Worm (Caenorhabditis elegans): Measurements from ENCODE around the gene F59A1.15.

The F59A1.15 gene

ce11 chrV:17676553-17676952 is 7.1 kb downstream of the F59A1.15 start, which contains the start of gene str-92:
Gene str-92, minus strand, starts transcription at chrV:17676653.
- TF ChIP-seq nhr-43 (tag; optimal IDR thresholded peaks at IDR 0.05; ENCODE audit: poor library complexity, severe bottlenecking) = no peak
- no peak for TF ChIP-seq ceh-16 (tag; optimal IDR thresholded peaks at IDR 0.05)
- TF ChIP-seq unc-39 (tag; optimal IDR thresholded peaks at IDR 0.05) = no peak
- TF ChIP-seq ama-1 (optimal IDR thresholded peaks at IDR 0.05) = no peak
- TF ChIP-seq pha-4 (tag; optimal IDR thresholded peaks at IDR 0.05) = no peak
- no peak for TF ChIP-seq mml-1 (tag; optimal IDR thresholded peaks at IDR 0.05)
- TF ChIP-seq aly-2 (tag; optimal IDR thresholded peaks at IDR 0.05) = no peak
- TF ChIP-seq ztf-11 (tag; optimal IDR thresholded peaks at IDR 0.05) = no peak
- no peak for TF ChIP-seq elt-2 (tag; optimal IDR thresholded peaks at IDR 0.05)
- no peak for TF ChIP-seq nhr-23 (tag; optimal IDR thresholded peaks at IDR 0.05)
- TF ChIP-seq nhr-28 (tag; optimal IDR thresholded peaks at IDR 0.05) = no peak

- TF ChIP-seq ceh-16 (tag; optimal IDR thresholded peaks at IDR 0.05) (no peak), nhr-25 (tag; optimal IDR thresholded peaks at IDR 0.05) (no peak), elt-1 (tag; optimal IDR thresholded peaks at IDR 0.05) (no peak), fkh-2 (tag; optimal IDR thresholded peaks at IDR 0.05) (no peak), egl-5 (tag; optimal IDR thresholded peaks at IDR 0.05) (no peak), sea-2 (GFP tag; optimal IDR thresholded peaks at IDR 0.05) (no peak), mdl-1 (tag; optimal IDR thresholded peaks at IDR 0.05) (no peak)
Observed at ce11 chrV:17673343-17673742, 10.3 kb downstream of the F59A1.15 start, which contains the start of gene str-93. Gene str-93, minus strand, starts transcription at chrV:17673443.

- no peak for TF ChIP-seq mml-1 (tag; optimal IDR thresholded peaks at IDR 0.05)
- no peak for TF ChIP-seq nhr-28 (tag; optimal IDR thresholded peaks at IDR 0.05)
- no peak for TF ChIP-seq egl-5 (tag; optimal IDR thresholded peaks at IDR 0.05)
- TF ChIP-seq pqm-1 (tag; optimal IDR thresholded peaks at IDR 0.05) = no peak
- no peak for TF ChIP-seq elt-1 (tag; optimal IDR thresholded peaks at IDR 0.05)
- TF ChIP-seq R02D3.7 (tag; optimal IDR thresholded peaks at IDR 0.05) = no peak
- no peak for TF ChIP-seq nhr-11 (tag; optimal IDR thresholded peaks at IDR 0.05)
- no peak for TF ChIP-seq jun-1 (tag; optimal IDR thresholded peaks at IDR 0.05)
- TF ChIP-seq ztf-4 (tag; optimal IDR thresholded peaks at IDR 0.05) = no peak
- no peak for TF ChIP-seq egl-27 (tag; optimal IDR thresholded peaks at IDR 0.05)
- no peak for TF ChIP-seq snpc-4 (tag; optimal IDR thresholded peaks at IDR 0.05)
- TF ChIP-seq nhr-237 (tag; optimal IDR thresholded peaks at IDR 0.05) = no peak
- no peak for TF ChIP-seq lin-39 (tag; optimal IDR thresholded peaks at IDR 0.05)
- no peak for TF ChIP-seq ceh-82 (tag; optimal IDR thresholded peaks at IDR 0.05)
- TF ChIP-seq unc-39 (tag; optimal IDR thresholded peaks at IDR 0.05) = no peak
- no peak for TF ChIP-seq nfya-1 (tag; optimal IDR thresholded peaks at IDR 0.05; ENCODE audit: insufficient read depth)
Observed at ce11 chrV:17668531-17668930, 15.1 kb downstream of the F59A1.15 start, which contains the start of gene str-89. Gene str-89, plus strand, starts transcription at chrV:17668831.

- TF ChIP-seq eor-1 (tag; optimal IDR thresholded peaks at IDR 0.05) = no peak
- no peak for TF ChIP-seq elt-1 (tag; optimal IDR thresholded peaks at IDR 0.05)
- TF ChIP-seq lin-39 (tag; optimal IDR thresholded peaks at IDR 0.05) = no peak
- no peak for TF ChIP-seq ceh-82 (tag; optimal IDR thresholded peaks at IDR 0.05)
- TF ChIP-seq lsy-12 (tag; optimal IDR thresholded peaks at IDR 0.05) = no peak
- TF ChIP-seq zag-1 (tag; optimal IDR thresholded peaks at IDR 0.05) = no peak
- TF ChIP-seq ama-1 (optimal IDR thresholded peaks at IDR 0.05) = no peak
Observed at ce11 chrV:17667676-17668075, 16.0 kb downstream of the F59A1.15 start, which contains the start of gene F59A1.12. Gene F59A1.12, minus strand, starts transcription at chrV:17667776.

ce11 chrV:17665906-17666305 is 17.8 kb downstream of the F59A1.15 start, which contains the start of gene F59A1.11:
Gene F59A1.11, minus strand, starts transcription at chrV:17666006.
- no peak for TF ChIP-seq ama-1 (optimal IDR thresholded peaks at IDR 0.05)
- TF ChIP-seq fkh-2 (tag; optimal IDR thresholded peaks at IDR 0.05) = no peak
- no peak for TF ChIP-seq ztf-4 (tag; optimal IDR thresholded peaks at IDR 0.05)
- TF ChIP-seq daf-12 (tag; optimal IDR thresholded peaks at IDR 0.05) = no peak
- no peak for TF ChIP-seq egl-5 (tag; optimal IDR thresholded peaks at IDR 0.05)
- TF ChIP-seq nhr-43 (tag; optimal IDR thresholded peaks at IDR 0.05; ENCODE audit: poor library complexity, severe bottlenecking) = no peak
- TF ChIP-seq aly-2 (tag; optimal IDR thresholded peaks at IDR 0.05) = no peak
- TF ChIP-seq nhr-28 (tag; optimal IDR thresholded peaks at IDR 0.05) = no peak
- TF ChIP-seq hmg-11 (tag; optimal IDR thresholded peaks at IDR 0.05) = no peak
- no peak for TF ChIP-seq unc-62 (GFP tag; optimal IDR thresholded peaks at IDR 0.05)
- TF ChIP-seq lin-39 (tag; optimal IDR thresholded peaks at IDR 0.05) = no peak
- no peak for TF ChIP-seq nhr-76 (tag; optimal IDR thresholded peaks at IDR 0.05)
- no peak for TF ChIP-seq R02D3.7 (tag; optimal IDR thresholded peaks at IDR 0.05)
- no peak for TF ChIP-seq mml-1 (tag; optimal IDR thresholded peaks at IDR 0.05)
- TF ChIP-seq ceh-82 (tag; optimal IDR thresholded peaks at IDR 0.05) = no peak
